Worm (Caenorhabditis elegans) whole organism, L1 larva: ENCODE results near the gene daf-11.

Source experiments
- fkh-10 ChIP-seq: sonication (generic microtip); optimal IDR thresholded peaks from 2 replicates; lab custom pipeline; 2017; ENCODE audit warnings: missing biosample characterization, missing genetic modification reagents, missing genetic modification characterization
- nhr-237 ChIP-seq: fragments of 150-350 bp; optimal IDR thresholded peaks from 2 replicates; lab custom pipeline; 2014; ENCODE audit warnings: missing biosample characterization, missing genetic modification characterization
- pqm-1 ChIP-seq: sonication (generic microtip); optimal IDR thresholded peaks from 3 replicates; lab custom pipeline; 2017; ENCODE audit warnings: missing biosample characterization, missing genetic modification characterization
- snpc-4 ChIP-seq: fragments of 150-350 bp; optimal IDR thresholded peaks from 2 replicates; lab custom pipeline; 2014; ENCODE audit warnings: missing biosample characterization, missing genetic modification characterization
- sox-4 ChIP-seq: sonication (generic microtip); optimal IDR thresholded peaks from 2 replicates; lab custom pipeline; 2016; ENCODE audit warnings: missing genetic modification characterization, missing compliant biosample characterization
- swsn-7 ChIP-seq: sonication (generic microtip); optimal IDR thresholded peaks from 2 replicates; lab custom pipeline; 2016; ENCODE audit warnings: missing genetic modification characterization, missing compliant biosample characterization
- unc-130 ChIP-seq: fragments of 150-350 bp; optimal IDR thresholded peaks from 2 replicates; lab custom pipeline; 2017; ENCODE audit warnings: missing biosample characterization, missing genetic modification characterization, inconsistent platforms
- unc-62 ChIP-seq: fragments of 150-350 bp; optimal IDR thresholded peaks from 2 replicates; lab custom pipeline; 2014; ENCODE audit warnings: missing biosample characterization, missing genetic modification reagents, missing genetic modification characterization
- ztf-4 ChIP-seq: fragments of 150-350 bp; optimal IDR thresholded peaks from 2 replicates; lab custom pipeline; 2014; ENCODE audit warnings: missing biosample characterization, missing genetic modification characterization

ce11 chrV:11770053-11770517, 44.2 kb upstream of the daf-11 start, which contains the start of gene F55A11.4:
- TF ChIP-seq swsn-7: no peak
- TF ChIP-seq ztf-4 (tag; lab: Kevin White, UChicago): no peak
- no peak for TF ChIP-seq unc-130
- no peak for TF ChIP-seq fkh-10
- no peak for TF ChIP-seq nhr-237 (tag; lab: Kevin White, UChicago)
- TF ChIP-seq snpc-4: no peak
- no peak for TF ChIP-seq unc-62 (GFP tag; lab: Kevin White, UChicago)
- TF ChIP-seq pqm-1 (tag; lab: Kevin White, UChicago): no peak
- no peak for TF ChIP-seq sox-4
